Worm (Caenorhabditis elegans) whole organism, L1 larva: Measurements from ENCODE around the gene C07H6.2.

Source experiments
- pqm-1 ChIP-seq: sonication (generic microtip); optimal IDR thresholded peaks from 3 replicates; lab custom pipeline; 2017; ENCODE audit warnings: missing biosample characterization, missing genetic modification characterization
- tbx-2 ChIP-seq: sonication (generic microtip); optimal IDR thresholded peaks from 2 replicates; lab custom pipeline; 2016; ENCODE audit warnings: missing genetic modification characterization, missing compliant biosample characterization

- TF ChIP-seq tbx-2 (tag; lab: Kevin White, UChicago) = peak; percentile 99
- TF ChIP-seq pqm-1 = no peak
Measured at ce11 chrIII:7520672-7521071, at the start of gene C07H6.2, which contains the start of gene cux-7.
